Fruit fly (Drosophila melanogaster) whole organism, embryonic: ENCODE measurements around the gene CG17564.

ENCODE experiments used
- Atf6 ChIP-seq: fragments of 200-800 bp; sonication (Bioruptor generic); IDR thresholded peaks from 2 replicates; pipeline ENCODE4 v1.3.6; 2022; ENCODE audit warnings: missing biosample characterization, missing genetic modification characterization
- B-H1 ChIP-seq: fragments of 200-800 bp; sonication (Bioruptor generic); IDR thresholded peaks from 3 replicates; pipeline ENCODE4 v1.3.6; 2022; ENCODE audit warnings: missing biosample characterization, missing genetic modification characterization
- CG1024 ChIP-seq: fragments of 200-800 bp; sonication (Bioruptor generic); IDR thresholded peaks from 2 replicates; pipeline ENCODE4 v1.3.6; 2022; ENCODE audit warnings: missing biosample characterization, missing genetic modification characterization
- CG10654 ChIP-seq: fragments of 200-800 bp; sonication (Bioruptor generic); optimal IDR thresholded peaks from 2 replicates; lab custom pipeline; 2016; ENCODE audit warnings: missing biosample characterization, missing genetic modification characterization
- CG12104 ChIP-seq: fragments of 200-800 bp; sonication (Bioruptor generic); optimal IDR thresholded peaks from 3 replicates; lab custom pipeline; 2016; ENCODE audit warnings: missing biosample characterization, missing genetic modification characterization
- CG12155 ChIP-seq: fragments of 200-800 bp; sonication (Bioruptor generic); optimal IDR thresholded peaks from 3 replicates; lab custom pipeline; 2016; ENCODE audit warnings: missing biosample characterization, missing genetic modification characterization
- CG12236 ChIP-seq: fragments of 200-800 bp; sonication (Bioruptor generic); optimal IDR thresholded peaks from 2 replicates; lab custom pipeline; 2016; ENCODE audit warnings: missing biosample characterization, missing genetic modification characterization
- CG12659 ChIP-seq: fragments of 200-800 bp; sonication (Bioruptor generic); optimal IDR thresholded peaks from 3 replicates; lab custom pipeline; 2017; ENCODE audit warnings: mild to moderate bottlenecking, missing biosample characterization, missing genetic modification reagents, missing genetic modification characterization
- CG12769 ChIP-seq: fragments of 200-800 bp; sonication (Bioruptor generic); optimal IDR thresholded peaks from 2 replicates; lab custom pipeline; 2019; ENCODE audit warnings: missing biosample characterization, mild to moderate bottlenecking, missing genetic modification characterization, moderate library complexity
- CG13287 ChIP-seq: fragments of 200-800 bp; sonication (Bioruptor generic); IDR thresholded peaks from 2 replicates; pipeline ENCODE4 v1.3.6; 2022; ENCODE audit warnings: missing biosample characterization, missing genetic modification characterization; ENCODE audit not compliant: partially characterized antibody
- CG14014 ChIP-seq: fragments of 200-800 bp; sonication (Bioruptor generic); IDR thresholded peaks from 2 replicates; pipeline ENCODE4 v1.3.6; 2022; ENCODE audit warnings: missing biosample characterization, missing genetic modification characterization
- CG14860 ChIP-seq: fragments of 200-800 bp; sonication (Bioruptor generic); IDR thresholded peaks from 3 replicates; pipeline ENCODE4 v1.3.6; 2022; ENCODE audit warnings: missing biosample characterization, missing genetic modification characterization; ENCODE audit not compliant: partially characterized antibody
- CG15269 ChIP-seq: fragments of 200-800 bp; sonication (Bioruptor generic); optimal IDR thresholded peaks from 2 replicates; lab custom pipeline; 2018; ENCODE audit warnings: missing biosample characterization, mild to moderate bottlenecking, missing genetic modification characterization, moderate library complexity
- CG17912 ChIP-seq: fragments of 200-800 bp; sonication (Bioruptor generic); optimal IDR thresholded peaks from 2 replicates; lab custom pipeline; 2018; ENCODE audit warnings: missing biosample characterization, mild to moderate bottlenecking, missing genetic modification characterization
- CG2889 ChIP-seq: fragments of 200-800 bp; sonication (Bioruptor generic); IDR thresholded peaks from 3 replicates; pipeline ENCODE4 v1.3.6; 2022; ENCODE audit warnings: missing biosample characterization, missing genetic modification characterization
- CG30403 ChIP-seq: fragments of 200-800 bp; sonication (Bioruptor generic); optimal IDR thresholded peaks from 3 replicates; lab custom pipeline; 2016; ENCODE audit warnings: missing biosample characterization, missing genetic modification characterization
- CG30431 ChIP-seq: fragments of 200-800 bp; sonication (Bioruptor generic); optimal IDR thresholded peaks from 2 replicates; lab custom pipeline; 2017; ENCODE audit warnings: missing biosample characterization, missing genetic modification characterization
- CG31441 ChIP-seq: fragments of 200-800 bp; sonication (Bioruptor generic); IDR thresholded peaks from 2 replicates; pipeline ENCODE4 v1.3.6; 2022; ENCODE audit warnings: missing biosample characterization, missing genetic modification characterization
- CG3163 ChIP-seq: fragments of 200-800 bp; sonication (Bioruptor generic); optimal IDR thresholded peaks from 3 replicates; lab custom pipeline; 2016; ENCODE audit warnings: missing biosample characterization, missing genetic modification characterization
- CG32532 ChIP-seq: fragments of 200-800 bp; sonication (Bioruptor generic); IDR thresholded peaks from 2 replicates; pipeline ENCODE4 v1.3.6; 2022; ENCODE audit warnings: missing biosample characterization, missing genetic modification characterization
- CG6813 ChIP-seq: fragments of 200-800 bp; sonication (Bioruptor generic); optimal IDR thresholded peaks from 2 replicates; lab custom pipeline; 2017; ENCODE audit warnings: missing biosample characterization, missing genetic modification characterization, mild to moderate bottlenecking, moderate library complexity, missing genetic modification reagents
- CG8089 ChIP-seq: fragments of 200-800 bp; sonication (Bioruptor generic); optimal IDR thresholded peaks from 3 replicates; lab custom pipeline; 2016; ENCODE audit warnings: missing biosample characterization, missing genetic modification characterization
- CG8388 ChIP-seq: fragments of 200-800 bp; sonication (Bioruptor generic); optimal IDR thresholded peaks from 2 replicates; lab custom pipeline; 2019; ENCODE audit warnings: missing biosample characterization, mild to moderate bottlenecking, missing genetic modification characterization, moderate library complexity
- CG9215 ChIP-seq: fragments of 200-800 bp; sonication (Bioruptor generic); IDR thresholded peaks from 2 replicates; pipeline ENCODE4 v1.3.6; 2022; ENCODE audit warnings: missing biosample characterization, missing genetic modification characterization
- CTCF ChIP-seq: fragments of 200-800 bp; sonication (Bioruptor generic); optimal IDR thresholded peaks from 2 replicates; lab custom pipeline; 2017; ENCODE audit warnings: missing biosample characterization, mild to moderate bottlenecking, missing genetic modification characterization, moderate library complexity
- D ChIP-seq, 2 experiments: fragments of 200-800 bp in 1 of 2; fragments of >200 bp in 1 of 2; sonication (Bioruptor generic) in 1 of 2; optimal IDR thresholded peaks; 2 replicates in 1 of 2; 3 replicates in 1 of 2; lab custom pipeline; 2017; ENCODE audit warnings: mild to moderate bottlenecking in 1 of 2, missing biosample characterization in 1 of 2, missing genetic modification characterization in 1 of 2, missing genetic modification reagents in 1 of 2
- Elba2 ChIP-seq: fragments of 200-800 bp; sonication (Bioruptor generic); optimal IDR thresholded peaks from 3 replicates; lab custom pipeline; 2016; ENCODE audit warnings: missing biosample characterization, missing genetic modification characterization
- H2.0 ChIP-seq: fragments of 200-800 bp; sonication (Bioruptor generic); IDR thresholded peaks from 2 replicates; pipeline ENCODE4 v1.3.6; 2022; ENCODE audit warnings: missing biosample characterization, missing genetic modification characterization
- Hand ChIP-seq: fragments of 200-800 bp; sonication (Bioruptor generic); optimal IDR thresholded peaks from 2 replicates; lab custom pipeline; 2017; ENCODE audit warnings: mild to moderate bottlenecking, missing biosample characterization, missing genetic modification reagents, missing genetic modification characterization
- Hey ChIP-seq: fragments of 200-800 bp; sonication (Bioruptor generic); optimal IDR thresholded peaks from 3 replicates; lab custom pipeline; 2018; ENCODE audit warnings: missing biosample characterization, mild to moderate bottlenecking, missing genetic modification characterization
- Hsf ChIP-seq: fragments of 200-800 bp; sonication (Bioruptor generic); optimal IDR thresholded peaks from 3 replicates; lab custom pipeline; 2016; ENCODE audit warnings: missing biosample characterization, missing genetic modification characterization
- MBD-R2 ChIP-seq: fragments of 200-800 bp; sonication (Bioruptor generic); IDR thresholded peaks from 2 replicates; pipeline ENCODE4 v1.3.6; 2022; ENCODE audit warnings: missing biosample characterization, missing genetic modification characterization
- Max ChIP-seq: fragments of 200-800 bp; sonication (Bioruptor generic); optimal IDR thresholded peaks from 2 replicates; lab custom pipeline; 2016; ENCODE audit warnings: missing biosample characterization, mild to moderate bottlenecking, missing genetic modification characterization
- Mes4 ChIP-seq: fragments of 200-800 bp; sonication (Bioruptor generic); optimal IDR thresholded peaks from 2 replicates; lab custom pipeline; 2016; ENCODE audit warnings: missing biosample characterization, missing genetic modification characterization
- Mrtf ChIP-seq: fragments of 200-800 bp; sonication (Bioruptor generic); IDR thresholded peaks from 3 replicates; pipeline ENCODE4 v1.3.6; 2022; ENCODE audit warnings: missing biosample characterization, missing genetic modification characterization
- NfI ChIP-seq: fragments of 200-800 bp; sonication (Bioruptor generic); optimal IDR thresholded peaks from 3 replicates; lab custom pipeline; 2018; ENCODE audit warnings: missing biosample characterization, mild to moderate bottlenecking, missing genetic modification characterization, moderate library complexity
- abd-A ChIP-seq: fragments of 200-800 bp; sonication (Bioruptor generic); optimal IDR thresholded peaks from 3 replicates; lab custom pipeline; 2019; ENCODE audit warnings: missing biosample characterization, mild to moderate bottlenecking, missing genetic modification characterization, moderate library complexity
- ac ChIP-seq: fragments of 200-800 bp; sonication (Bioruptor generic); optimal IDR thresholded peaks from 3 replicates; lab custom pipeline; 2017; ENCODE audit warnings: missing biosample characterization, mild to moderate bottlenecking, missing genetic modification characterization
- ase ChIP-seq: fragments of 200-800 bp; sonication (Bioruptor generic); IDR thresholded peaks from 3 replicates; pipeline ENCODE4 v1.3.6; 2022; ENCODE audit warnings: missing biosample characterization, missing genetic modification characterization
- az2 ChIP-seq: fragments of 200-800 bp; sonication (Bioruptor generic); optimal IDR thresholded peaks from 3 replicates; lab custom pipeline; 2016; ENCODE audit warnings: missing biosample characterization, missing genetic modification characterization
- crol ChIP-seq: fragments of 200-800 bp; sonication (Bioruptor generic); IDR thresholded peaks from 2 replicates; pipeline ENCODE4 v1.3.6; 2022; ENCODE audit warnings: missing biosample characterization, missing genetic modification characterization
- dati ChIP-seq: fragments of 200-800 bp; sonication (Bioruptor generic); IDR thresholded peaks from 2 replicates; pipeline ENCODE4 v1.3.6; 2022; ENCODE audit warnings: missing biosample characterization, missing genetic modification characterization
- fu2 ChIP-seq: fragments of 200-800 bp; sonication (Bioruptor generic); optimal IDR thresholded peaks from 2 replicates; lab custom pipeline; 2016; ENCODE audit warnings: missing biosample characterization, missing genetic modification characterization
- her ChIP-seq: fragments of 200-800 bp; sonication (Bioruptor generic); optimal IDR thresholded peaks from 2 replicates; lab custom pipeline; 2016; ENCODE audit warnings: missing biosample characterization, missing genetic modification characterization
- lola ChIP-seq, 3 experiments: fragments of >200 bp in 2 of 3; fragments of 200-800 bp in 1 of 3; sonication (Bioruptor generic) in 1 of 3; optimal IDR thresholded peaks; 2 replicates each; lab custom pipeline; 2017 to 2019; ENCODE audit warnings: missing biosample characterization in 3 of 3, missing genetic modification characterization in 3 of 3, mild to moderate bottlenecking in 1 of 3, moderate library complexity in 1 of 3
- nau ChIP-seq: fragments of 200-800 bp; sonication (Bioruptor generic); optimal IDR thresholded peaks from 3 replicates; lab custom pipeline; 2017; ENCODE audit warnings: missing biosample characterization, mild to moderate bottlenecking, missing genetic modification characterization, missing genetic modification reagents
- pros ChIP-seq: fragments of 200-800 bp; sonication (Bioruptor generic); optimal IDR thresholded peaks from 3 replicates; lab custom pipeline; 2019; ENCODE audit warnings: missing biosample characterization, mild to moderate bottlenecking, missing genetic modification characterization, moderate library complexity
- psq ChIP-seq: fragments of 200-800 bp; sonication (Bioruptor generic); optimal IDR thresholded peaks from 2 replicates; lab custom pipeline; 2017; ENCODE audit warnings: missing biosample characterization, missing genetic modification characterization
- stc ChIP-seq: fragments of 200-800 bp; sonication (Bioruptor generic); IDR thresholded peaks from 2 replicates; pipeline ENCODE4 v1.3.6; 2022; ENCODE audit warnings: missing biosample characterization, missing genetic modification characterization
- tap ChIP-seq: fragments of 200-800 bp; optimal IDR thresholded peaks from 3 replicates; lab custom pipeline; 2019; ENCODE audit warnings: missing biosample characterization, mild to moderate bottlenecking, missing genetic modification characterization, moderate library complexity
- tup ChIP-seq: fragments of 200-800 bp; sonication (Bioruptor generic); optimal IDR thresholded peaks from 2 replicates; lab custom pipeline; 2016; ENCODE audit warnings: missing biosample characterization, mild to moderate bottlenecking, missing genetic modification characterization, moderate library complexity

CG17564 gene

dm6 chr2L:19335052-19335451 is 35.3 kb upstream of the CG17564 start (continued):
- TF ChIP-seq CG17912 (no peak), Hand (GFP tag; lab: Kevin White, UChicago) (peak; percentile 44), CG30403 (GFP tag; lab: Kevin White, UChicago) (peak; percentile 65), Hsf (GFP tag; lab: Kevin White, UChicago) (peak; percentile 69), CG12236 (no peak), CG1024 (peak; percentile 43; the same call in 1 of the 2 replicates), NfI (GFP tag; lab: Kevin White, UChicago) (peak; percentile 16), CG13287 (GFP tag; lab: Robert Waterston, UW) (no peak), Atf6 (GFP tag; lab: Robert Waterston, UW) (peak; percentile 54; the same call in 1 of the 2 replicates), CG12155 (peak; percentile 42), CG12769 (tag; lab: Kevin White, UChicago) (no peak), CG8388 (GFP tag; lab: Kevin White, UChicago) (peak; percentile 57), Elba2 (GFP tag; lab: Kevin White, UChicago) (peak; percentile 39), ase (GFP tag; lab: Robert Waterston, UW) (0 out of 3 replicates have a peak, but pooled peaks have one; percentile 43), Hey (no peak), tap (tag; lab: Kevin White, UChicago) (peak; percentile 55), CG8089 (peak; percentile 14), CG3163 (GFP tag; lab: Kevin White, UChicago) (no peak), CTCF (GFP tag; lab: Kevin White, UChicago) (no peak), H2.0 (0 out of 2 replicates have a peak, but pooled peaks have one; percentile 42), fu2 (GFP tag; lab: Kevin White, UChicago) (no peak), stc (GFP tag; lab: Robert Waterston, UW) (peak; percentile 32; the same call in 1 of the 2 replicates), Max (GFP tag; lab: Kevin White, UChicago) (peak; percentile 43), Mrtf (no peak), D (optimal IDR thresholded peaks at IDR 0.05; lab: Kevin White, UChicago) (no peak), D (GFP tag; optimal IDR thresholded peaks at IDR 0.05; lab: Kevin White, UChicago) (peak; percentile 47), psq (GFP tag; lab: Kevin White, UChicago) (no peak), CG10654 (GFP tag; lab: Kevin White, UChicago) (no peak), crol (GFP tag; lab: Robert Waterston, UW) (no peak), CG12659 (GFP tag; lab: Kevin White, UChicago) (peak; percentile 41), CG14860 (GFP tag; lab: Robert Waterston, UW) (no peak), pros (no peak), MBD-R2 (GFP tag; lab: Robert Waterston, UW) (no peak), tup (no peak), dati (GFP tag; lab: Robert Waterston, UW) (no peak), CG2889 (GFP tag; lab: Robert Waterston, UW) (no peak), CG12104 (GFP tag; lab: Kevin White, UChicago) (peak; percentile 31), CG15269 (peak; percentile 21), abd-A (no peak), az2 (GFP tag; lab: Kevin White, UChicago) (peak; percentile 59), CG31441 (GFP tag; lab: Robert Waterston, UW) (peak; percentile 69), CG30431 (GFP tag; lab: Kevin White, UChicago) (peak; percentile 47), CG14014 (GFP tag; lab: Robert Waterston, UW) (peak; percentile 40; the same call in 1 of the 2 replicates), B-H1 (GFP tag; lab: Robert Waterston, UW) (peak; percentile 42; the same call in 2 of the 3 replicates), CG32532 (GFP tag; lab: Robert Waterston, UW) (peak; percentile 47), her (GFP tag; lab: Kevin White, UChicago) (no peak), Mes4 (GFP tag; lab: Kevin White, UChicago) (no peak), lola (GFP tag; optimal IDR thresholded peaks at IDR 0.05; lab: Kevin White, UChicago) (peak in 1 of 3 experiments; percentile 72), nau (peak; percentile 37), ac (peak; percentile 27), CG6813 (GFP tag; lab: Kevin White, UChicago) (peak; percentile 53), CG9215 (GFP tag; lab: Robert Waterston, UW) (no peak)
